Worm (Caenorhabditis elegans) whole organism, late embryonic: ENCODE measurements around the gene C23H5.12.

Experiments
- K02D7.2 ChIP-seq: sonication (generic microtip); optimal IDR thresholded peaks from 2 replicates; lab custom pipeline; 2017; ENCODE audit warnings: mild to moderate bottlenecking, missing genetic modification characterization, missing compliant biosample characterization
- rnt-1 ChIP-seq: sonication (generic microtip); optimal IDR thresholded peaks from 2 replicates; lab custom pipeline; 2016; ENCODE audit warnings: missing genetic modification characterization, missing compliant biosample characterization
- unc-55 ChIP-seq: sonication (generic microtip); optimal IDR thresholded peaks from 2 replicates; lab custom pipeline; 2017; ENCODE audit warnings: missing biosample characterization, missing genetic modification reagents, missing genetic modification characterization

ce11 chrIV:2106708-2107107 is 26.6 kb upstream of the C23H5.12 start:
- TF ChIP-seq unc-55 (GFP tag; lab: Kevin White, UChicago): no peak
- no peak for TF ChIP-seq K02D7.2 (tag; lab: Kevin White, UChicago)
- no peak for TF ChIP-seq rnt-1 (tag; lab: Kevin White, UChicago)
